Fruit fly (Drosophila melanogaster) whole organism, embryonic: Measurements from ENCODE around the gene hiro.
A peak's percentile ranks its signal among the peaks of the same experiment; 100 is the strongest.

Experiments
- Asciz ChIP-seq: fragments of 200-800 bp; sonication (Bioruptor generic); optimal IDR thresholded peaks from 2 replicates; lab custom pipeline; 2017; ENCODE audit warnings: missing biosample characterization, mild to moderate bottlenecking, missing genetic modification characterization, missing genetic modification reagents
- CG1024 ChIP-seq: fragments of 200-800 bp; sonication (Bioruptor generic); IDR thresholded peaks from 2 replicates; pipeline ENCODE4 v1.3.6; 2022; ENCODE audit warnings: missing biosample characterization, missing genetic modification characterization
- CG10462 ChIP-seq: fragments of 200-800 bp; sonication (Bioruptor generic); optimal IDR thresholded peaks from 2 replicates; lab custom pipeline; 2016; ENCODE audit warnings: missing biosample characterization, missing genetic modification characterization
- CG10543 ChIP-seq: fragments of 200-800 bp; sonication (Bioruptor generic); optimal IDR thresholded peaks from 3 replicates; lab custom pipeline; 2017; ENCODE audit warnings: missing biosample characterization, mild to moderate bottlenecking, missing genetic modification characterization, moderate library complexity
- CG12299 ChIP-seq: fragments of 200-800 bp; sonication (Bioruptor generic); optimal IDR thresholded peaks from 2 replicates; lab custom pipeline; 2018; ENCODE audit warnings: missing biosample characterization, mild to moderate bottlenecking, missing genetic modification characterization
- CG13424 ChIP-seq: fragments of 200-800 bp; sonication (Bioruptor generic); optimal IDR thresholded peaks from 2 replicates; lab custom pipeline; 2019; ENCODE audit warnings: missing biosample characterization, mild to moderate bottlenecking, missing genetic modification characterization, moderate library complexity
- CG14710 ChIP-seq: fragments of 200-800 bp; sonication (Bioruptor generic); optimal IDR thresholded peaks from 3 replicates; lab custom pipeline; 2019; ENCODE audit warnings: missing biosample characterization, mild to moderate bottlenecking, missing genetic modification characterization, moderate library complexity
- CG15696 ChIP-seq: fragments of 200-800 bp; sonication (Bioruptor generic); optimal IDR thresholded peaks from 2 replicates; lab custom pipeline; 2019; ENCODE audit warnings: missing biosample characterization, mild to moderate bottlenecking, missing genetic modification characterization, moderate library complexity
- CG32772 ChIP-seq: fragments of 200-800 bp; sonication (Bioruptor generic); IDR thresholded peaks from 2 replicates; pipeline ENCODE4 v1.3.6; 2022; ENCODE audit warnings: missing biosample characterization, missing genetic modification characterization
- CG33213 ChIP-seq: fragments of 200-800 bp; sonication (Bioruptor generic); optimal IDR thresholded peaks from 3 replicates; lab custom pipeline; 2016; ENCODE audit warnings: missing biosample characterization, missing genetic modification characterization
- CG6791 ChIP-seq: fragments of 200-800 bp; sonication (Bioruptor generic); IDR thresholded peaks from 3 replicates; pipeline ENCODE4 v1.3.6; 2022; ENCODE audit warnings: missing biosample characterization, missing genetic modification characterization; ENCODE audit not compliant: partially characterized antibody
- CG7271 ChIP-seq: fragments of 200-800 bp; sonication (Bioruptor generic); optimal IDR thresholded peaks from 2 replicates; lab custom pipeline; 2018; ENCODE audit warnings: missing biosample characterization, mild to moderate bottlenecking, missing genetic modification characterization, moderate library complexity
- CG8089 ChIP-seq: fragments of 200-800 bp; sonication (Bioruptor generic); optimal IDR thresholded peaks from 3 replicates; lab custom pipeline; 2016; ENCODE audit warnings: missing biosample characterization, missing genetic modification characterization
- CkIIα-i1 ChIP-seq: fragments of 200-800 bp; sonication (Bioruptor generic); IDR thresholded peaks from 2 replicates; pipeline ENCODE4 v1.3.6; 2022; ENCODE audit warnings: missing biosample characterization, missing genetic modification characterization
- D ChIP-seq, 2 experiments: fragments of 200-800 bp in 1 of 2; fragments of >200 bp in 1 of 2; sonication (Bioruptor generic) in 1 of 2; optimal IDR thresholded peaks; 2 replicates in 1 of 2; 3 replicates in 1 of 2; lab custom pipeline; 2017; ENCODE audit warnings: mild to moderate bottlenecking in 1 of 2, missing biosample characterization in 1 of 2, missing genetic modification characterization in 1 of 2, missing genetic modification reagents in 1 of 2
- Dip2 ChIP-seq: fragments of 200-800 bp; sonication (Bioruptor generic); IDR thresholded peaks from 2 replicates; pipeline ENCODE4 v1.3.6; 2022; ENCODE audit warnings: missing biosample characterization, missing genetic modification characterization
- Fer1 ChIP-seq: fragments of 200-800 bp; sonication (Bioruptor generic); optimal IDR thresholded peaks from 2 replicates; lab custom pipeline; 2017; ENCODE audit warnings: missing biosample characterization, mild to moderate bottlenecking, missing genetic modification characterization
- H15 ChIP-seq: fragments of 200-800 bp; sonication (Bioruptor generic); IDR thresholded peaks from 3 replicates; pipeline ENCODE4 v1.3.6; 2022; ENCODE audit warnings: missing biosample characterization, missing genetic modification characterization
- HLH54F ChIP-seq: fragments of 200-800 bp; sonication (Bioruptor generic); optimal IDR thresholded peaks from 3 replicates; lab custom pipeline; 2016; ENCODE audit warnings: missing biosample characterization, missing genetic modification characterization
- HLHmδ ChIP-seq: fragments of 200-800 bp; sonication (Bioruptor generic); optimal IDR thresholded peaks from 2 replicates; lab custom pipeline; 2018; ENCODE audit warnings: missing biosample characterization, mild to moderate bottlenecking, missing genetic modification characterization, moderate library complexity
- Hand ChIP-seq: fragments of 200-800 bp; sonication (Bioruptor generic); optimal IDR thresholded peaks from 2 replicates; lab custom pipeline; 2017; ENCODE audit warnings: mild to moderate bottlenecking, missing biosample characterization, missing genetic modification reagents, missing genetic modification characterization
- Hr3 ChIP-seq: fragments of 200-800 bp; sonication (Bioruptor generic); optimal IDR thresholded peaks from 3 replicates; lab custom pipeline; 2016; ENCODE audit warnings: missing biosample characterization, missing genetic modification characterization
- NC2α ChIP-seq: fragments of 200-800 bp; sonication (Bioruptor generic); optimal IDR thresholded peaks from 2 replicates; lab custom pipeline; 2016; ENCODE audit warnings: missing biosample characterization, missing genetic modification characterization
- NK7.1 ChIP-seq: fragments of 200-800 bp; sonication (Bioruptor generic); optimal IDR thresholded peaks from 3 replicates; lab custom pipeline; 2016; ENCODE audit warnings: missing biosample characterization, missing genetic modification characterization
- Scr ChIP-seq: fragments of 200-800 bp; sonication (Bioruptor generic); IDR thresholded peaks from 2 replicates; pipeline ENCODE4 v1.3.6; 2022; ENCODE audit warnings: missing biosample characterization, missing genetic modification characterization; ENCODE audit not compliant: partially characterized antibody
- Side ChIP-seq: fragments of 200-800 bp; sonication (Bioruptor generic); optimal IDR thresholded peaks from 2 replicates; lab custom pipeline; 2016; ENCODE audit warnings: missing biosample characterization, missing genetic modification characterization
- Sry-δ ChIP-seq: fragments of 200-800 bp; sonication (Bioruptor generic); optimal IDR thresholded peaks from 2 replicates; lab custom pipeline; 2016; ENCODE audit warnings: missing biosample characterization, missing genetic modification characterization
- Xbp1 ChIP-seq: fragments of 200-800 bp; sonication (Bioruptor generic); optimal IDR thresholded peaks from 3 replicates; lab custom pipeline; 2016; ENCODE audit warnings: missing biosample characterization, mild to moderate bottlenecking, missing genetic modification characterization
- Xrp1 ChIP-seq: fragments of 200-800 bp; sonication (Bioruptor generic); IDR thresholded peaks from 2 replicates; pipeline ENCODE4 v1.3.6; 2022; ENCODE audit warnings: missing biosample characterization, missing genetic modification characterization
- ap ChIP-seq: fragments of 200-800 bp; sonication (Bioruptor generic); IDR thresholded peaks from 2 replicates; pipeline ENCODE4 v1.3.6; 2022; ENCODE audit warnings: missing biosample characterization, missing genetic modification characterization
- bbx ChIP-seq: fragments of 200-800 bp; sonication (Bioruptor generic); IDR thresholded peaks from 2 replicates; pipeline ENCODE4 v1.3.6; 2022; ENCODE audit warnings: missing biosample characterization, missing genetic modification characterization; ENCODE audit not compliant: partially characterized antibody
- br ChIP-seq: fragments of >200 bp; optimal IDR thresholded peaks from 2 replicates; lab custom pipeline; 2017
- cad ChIP-seq: fragments of >200 bp; optimal IDR thresholded peaks from 2 replicates; lab custom pipeline; 2017; ENCODE audit warnings: missing biosample characterization, missing genetic modification characterization
- cato ChIP-seq: fragments of 200-800 bp; sonication (Bioruptor generic); optimal IDR thresholded peaks from 2 replicates; lab custom pipeline; 2016; ENCODE audit warnings: missing biosample characterization, missing genetic modification characterization, borderline replicate concordance
- dm ChIP-seq: fragments of 200-800 bp; sonication (Bioruptor generic); optimal IDR thresholded peaks from 3 replicates; lab custom pipeline; 2016; ENCODE audit warnings: missing biosample characterization, missing genetic modification characterization
- fd102C ChIP-seq: fragments of 200-800 bp; sonication (Bioruptor generic); optimal IDR thresholded peaks from 2 replicates; lab custom pipeline; 2018; ENCODE audit warnings: missing biosample characterization, mild to moderate bottlenecking, missing genetic modification characterization, moderate library complexity
- gro ChIP-seq: fragments of 200-800 bp; sonication (Bioruptor generic); optimal IDR thresholded peaks from 2 replicates; lab custom pipeline; 2016; ENCODE audit warnings: missing biosample characterization, missing genetic modification characterization
- gt ChIP-seq: fragments of 200-800 bp; sonication (Bioruptor generic); IDR thresholded peaks from 2 replicates; pipeline ENCODE4 v1.3.6; 2022; ENCODE audit warnings: missing biosample characterization, missing genetic modification characterization
- h ChIP-seq: fragments of >200 bp; optimal IDR thresholded peaks from 2 replicates; lab custom pipeline; 2017
- kni ChIP-seq: fragments of 200-800 bp; sonication (Bioruptor generic); optimal IDR thresholded peaks from 3 replicates; lab custom pipeline; 2017; ENCODE audit warnings: mild to moderate bottlenecking, missing biosample characterization, missing genetic modification reagents, missing genetic modification characterization
- luna ChIP-seq: fragments of 200-800 bp; sonication (Bioruptor generic); optimal IDR thresholded peaks from 2 replicates; lab custom pipeline; 2016; ENCODE audit warnings: missing biosample characterization, missing genetic modification characterization
- mam ChIP-seq: fragments of 200-800 bp; sonication (Bioruptor generic); optimal IDR thresholded peaks from 3 replicates; lab custom pipeline; 2016; ENCODE audit warnings: missing biosample characterization, missing genetic modification characterization
- org-1 ChIP-seq: fragments of 200-800 bp; sonication (Bioruptor generic); optimal IDR thresholded peaks from 2 replicates; lab custom pipeline; 2017; ENCODE audit warnings: missing biosample characterization, missing genetic modification characterization
- sens ChIP-seq: fragments of 200-800 bp; sonication (Bioruptor generic); peaks from one replicate; lab custom pipeline; 2016; ENCODE audit warnings: missing biosample characterization, missing genetic modification characterization
- sens-2 ChIP-seq: fragments of 200-800 bp; sonication (Bioruptor generic); IDR thresholded peaks from 2 replicates; pipeline ENCODE4 v1.3.6; 2022; ENCODE audit warnings: missing biosample characterization, missing genetic modification characterization
- slp2 ChIP-seq: fragments of 200-800 bp; sonication (Bioruptor generic); optimal IDR thresholded peaks from 2 replicates; lab custom pipeline; 2016; ENCODE audit warnings: missing biosample characterization, missing genetic modification characterization
- vnd ChIP-seq: fragments of 200-800 bp; sonication (Bioruptor generic); IDR thresholded peaks from 3 replicates; pipeline ENCODE4 v1.3.6; 2022; ENCODE audit warnings: missing biosample characterization, missing genetic modification characterization; ENCODE audit not compliant: partially characterized antibody
- wdn ChIP-seq: fragments of 200-800 bp; sonication (Bioruptor generic); IDR thresholded peaks from 2 replicates; pipeline ENCODE4 v1.3.6; 2022; ENCODE audit warnings: missing biosample characterization, missing genetic modification characterization
- wek ChIP-seq: fragments of 200-800 bp; sonication (Bioruptor generic); optimal IDR thresholded peaks from 3 replicates; lab custom pipeline; 2018; ENCODE audit warnings: missing biosample characterization, mild to moderate bottlenecking, missing genetic modification characterization, moderate library complexity
- zfh2 ChIP-seq: fragments of 200-800 bp; sonication (Bioruptor generic); optimal IDR thresholded peaks from 2 replicates; lab custom pipeline; 2016; ENCODE audit warnings: missing biosample characterization, missing genetic modification characterization

Gene hiro

dm6 chr3L:644111-644718 lies 43.5 kb downstream of the hiro start (continued):
- TF ChIP-seq CG12299 (tag; lab: Kevin White, UChicago) = peak; percentile 72
- peak; percentile 87 for TF ChIP-seq Side (GFP tag; lab: Kevin White, UChicago)
- peak; percentile 84 for TF ChIP-seq CG13424
- peak; percentile 54 for TF ChIP-seq CG10543 (GFP tag; lab: Kevin White, UChicago)
- TF ChIP-seq wdn = peak; percentile 78
- peak; percentile 46 for TF ChIP-seq gro (GFP tag; lab: Kevin White, UChicago)
- TF ChIP-seq Hand (GFP tag; lab: Kevin White, UChicago) = peak; percentile 19
- TF ChIP-seq Xrp1 = peak; percentile 95
- peak; percentile 71 for TF ChIP-seq luna (GFP tag; lab: Kevin White, UChicago)
- peak; percentile 55 for TF ChIP-seq CG7271
- TF ChIP-seq slp2 = peak; percentile 88
- no peak for TF ChIP-seq HLHmδ
- peak; percentile 81 for TF ChIP-seq Hr3 (GFP tag; lab: Kevin White, UChicago)
- TF ChIP-seq cad (GFP tag; lab: Kevin White, UChicago) = no peak
- peak; percentile 78 for TF ChIP-seq NC2α
- no peak for TF ChIP-seq CG6791 (GFP tag; lab: Robert Waterston, UW)
- TF ChIP-seq Asciz (GFP tag; lab: Kevin White, UChicago) = peak; percentile 90
- peak; percentile 88 for TF ChIP-seq CG32772 (GFP tag; lab: Robert Waterston, UW)
- TF ChIP-seq sens-2 = peak; percentile 85
- no peak for TF ChIP-seq vnd (GFP tag; lab: Robert Waterston, UW)
- TF ChIP-seq CG1024 = peak; percentile 88
- no peak for TF ChIP-seq D (optimal IDR thresholded peaks at IDR 0.05; lab: Kevin White, UChicago)
- TF ChIP-seq D (GFP tag; optimal IDR thresholded peaks at IDR 0.05; lab: Kevin White, UChicago) = peak; percentile 89
- TF ChIP-seq NK7.1 (GFP tag; lab: Kevin White, UChicago) = peak; percentile 77
- peak; percentile 68 for TF ChIP-seq dm (GFP tag; lab: Kevin White, UChicago)
- TF ChIP-seq CG15696 = peak; percentile 53
- peak; percentile 75 for TF ChIP-seq HLH54F (GFP tag; lab: Kevin White, UChicago)
- TF ChIP-seq Scr = no peak
- TF ChIP-seq Xbp1 (GFP tag; lab: Kevin White, UChicago) = peak; percentile 92
- peak; percentile 80 for TF ChIP-seq CG14710
- TF ChIP-seq zfh2 (GFP tag; lab: Kevin White, UChicago) = peak; percentile 73
- TF ChIP-seq CkIIα-i1 (GFP tag; lab: Robert Waterston, UW) = peak; percentile 33; the same call in 1 of the 2 replicates
- TF ChIP-seq CG8089 (GFP tag; lab: Kevin White, UChicago) = peak; percentile 93
- peak; percentile 86 for TF ChIP-seq kni (GFP tag; lab: Kevin White, UChicago)
- TF ChIP-seq H15 (GFP tag; lab: Robert Waterston, UW) = peak; percentile 90
- peak; percentile 86 for TF ChIP-seq mam (GFP tag; lab: Kevin White, UChicago)
- TF ChIP-seq wek (GFP tag; lab: Kevin White, UChicago) = peak; percentile 69
- no peak; the same call in 1 of the 2 replicates for TF ChIP-seq Dip2 (GFP tag; lab: Robert Waterston, UW)
- TF ChIP-seq sens (GFP tag; lab: Kevin White, UChicago) = peak; percentile 99
- TF ChIP-seq bbx (GFP tag; lab: Robert Waterston, UW) = 0 out of 2 replicates have a peak, but pooled peaks have one; percentile 37
- TF ChIP-seq Sry-δ (GFP tag; lab: Kevin White, UChicago) = peak; percentile 55
- TF ChIP-seq br (lab: Kevin White, UChicago) = no peak
- TF ChIP-seq cato (GFP tag; lab: Kevin White, UChicago) = peak; percentile 82
- TF ChIP-seq gt (GFP tag; lab: Robert Waterston, UW) = peak; percentile 76
- peak; percentile 88 for TF ChIP-seq CG33213 (GFP tag; lab: Kevin White, UChicago)
- peak; percentile 84 for TF ChIP-seq ap (GFP tag; lab: Robert Waterston, UW)
- no peak for TF ChIP-seq fd102C (GFP tag; lab: Kevin White, UChicago)
- TF ChIP-seq CG10462 = peak; percentile 80
- peak; percentile 79 for TF ChIP-seq Fer1 (GFP tag; lab: Kevin White, UChicago)
- no peak for TF ChIP-seq h (lab: Kevin White, UChicago)
- TF ChIP-seq org-1 = peak; percentile 84
